Worm (Caenorhabditis elegans) whole organism, early embryonic: Measurements from ENCODE around the gene spp-13.
A peak's percentile ranks its signal among the peaks of the same experiment; 100 is the strongest.

ENCODE experiments used
- B0310.2 ChIP-seq: sonication (generic microtip); optimal IDR thresholded peaks from 2 replicates; lab custom pipeline; 2016; ENCODE audit warnings: mild to moderate bottlenecking, missing genetic modification characterization, missing compliant biosample characterization
- F13C5.2 ChIP-seq: sonication (generic microtip); optimal IDR thresholded peaks from 2 replicates; lab custom pipeline; 2017; ENCODE audit warnings: mild to moderate bottlenecking, missing genetic modification characterization, inconsistent platforms, missing compliant biosample characterization
- aly-1 ChIP-seq: sonication (generic microtip); optimal IDR thresholded peaks from 2 replicates; lab custom pipeline; 2016; ENCODE audit warnings: missing genetic modification characterization, missing compliant biosample characterization
- ama-1 ChIP-seq: fragments of 150-350 bp; optimal IDR thresholded peaks from 2 replicates; lab custom pipeline; 2014
- ceh-13 ChIP-seq: fragments of 200-800 bp; sonication (Bioruptor generic); optimal IDR thresholded peaks from 2 replicates; lab custom pipeline; 2018; ENCODE audit warnings: mild to moderate bottlenecking, missing genetic modification characterization, missing compliant biosample characterization
- ceh-36 ChIP-seq: sonication (generic microtip); optimal IDR thresholded peaks from 2 replicates; lab custom pipeline; 2016; ENCODE audit warnings: missing genetic modification characterization, inconsistent platforms, missing compliant biosample characterization
- ets-7 ChIP-seq: sonication (generic microtip); optimal IDR thresholded peaks from 2 replicates; lab custom pipeline; 2016; ENCODE audit warnings: missing genotype, missing genetic modification characterization, missing compliant biosample characterization
- flt-1 ChIP-seq: fragments of 200-800 bp; sonication (Bioruptor generic); IDR thresholded peaks from 2 replicates; pipeline ENCODE4 v1.3.6; 2022; ENCODE audit warnings: missing genetic modification characterization, missing compliant biosample characterization
- hmbx-1 ChIP-seq: sonication (generic microtip); optimal IDR thresholded peaks from 2 replicates; lab custom pipeline; 2016; ENCODE audit warnings: mild to moderate bottlenecking, missing genetic modification characterization, missing compliant biosample characterization
- hmg-4 ChIP-seq: fragments of 200-800 bp; sonication (Bioruptor generic); optimal IDR thresholded peaks from 2 replicates; lab custom pipeline; 2018; ENCODE audit warnings: mild to moderate bottlenecking, missing genetic modification characterization, missing compliant biosample characterization
- hnd-1 ChIP-seq: sonication (generic microtip); optimal IDR thresholded peaks from 2 replicates; lab custom pipeline; 2016; ENCODE audit warnings: missing genetic modification characterization, missing compliant biosample characterization
- pes-1 ChIP-seq: fragments of 200-800 bp; sonication (Bioruptor generic); IDR thresholded peaks from 2 replicates; pipeline ENCODE4 v1.3.6; 2022; ENCODE audit warnings: missing genetic modification reagents, missing genetic modification characterization, missing compliant biosample characterization
- scrt-1 ChIP-seq: fragments of 200-800 bp; sonication (Bioruptor generic); IDR thresholded peaks from 2 replicates; pipeline ENCODE4 v1.3.6; 2022; ENCODE audit warnings: missing genetic modification characterization, missing compliant biosample characterization
- sea-1 ChIP-seq: fragments of 200-800 bp; sonication (Bioruptor generic); conservative IDR thresholded peaks from 2 replicates; pipeline ENCODE4 v1.3.6; 2022; ENCODE audit warnings: missing genetic modification characterization, missing compliant biosample characterization
- tbx-11 ChIP-seq: fragments of 200-800 bp; sonication (Bioruptor generic); IDR thresholded peaks from 2 replicates; pipeline ENCODE4 v1.3.6; 2022; ENCODE audit warnings: missing genetic modification characterization, missing compliant biosample characterization
- tbx-37 ChIP-seq: fragments of 200-800 bp; sonication (Bioruptor generic); conservative IDR thresholded peaks from 2 replicates; pipeline ENCODE4 v1.3.6; 2022; ENCODE audit warnings: missing genetic modification reagents, missing genetic modification characterization, missing compliant biosample characterization
- tra-4 ChIP-seq: sonication (generic microtip); optimal IDR thresholded peaks from 2 replicates; lab custom pipeline; 2017; ENCODE audit warnings: missing genetic modification characterization, missing compliant biosample characterization

The spp-13 gene

DNA sequence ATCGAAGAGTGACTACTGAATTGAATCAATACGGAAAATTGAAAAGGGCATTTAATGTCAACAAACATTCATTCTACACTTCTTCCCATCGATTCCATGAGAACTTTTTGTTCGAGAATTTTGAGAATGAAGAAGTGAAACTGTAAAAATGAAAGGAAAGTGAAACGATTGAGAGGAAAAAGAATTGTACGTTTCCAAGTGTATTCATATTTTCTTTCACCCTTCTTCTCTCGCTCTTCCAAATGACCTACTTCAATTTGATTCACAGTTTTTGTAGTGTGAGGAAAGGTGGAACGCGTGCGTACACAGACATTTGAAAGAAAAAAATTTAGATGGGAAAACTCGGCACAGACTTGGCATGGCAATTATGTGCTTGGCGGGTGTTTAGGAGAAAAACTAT, 6.0 kb upstream of the spp-13 start:
- TF ChIP-seq tbx-11 (GFP tag; lab: Robert Waterston, UW) (no peak), tra-4 (tag; lab: Kevin White, UChicago) (no peak), tbx-37 (GFP tag; lab: Robert Waterston, UW) (no peak), B0310.2 (tag; lab: Kevin White, UChicago) (no peak)

DNA sequence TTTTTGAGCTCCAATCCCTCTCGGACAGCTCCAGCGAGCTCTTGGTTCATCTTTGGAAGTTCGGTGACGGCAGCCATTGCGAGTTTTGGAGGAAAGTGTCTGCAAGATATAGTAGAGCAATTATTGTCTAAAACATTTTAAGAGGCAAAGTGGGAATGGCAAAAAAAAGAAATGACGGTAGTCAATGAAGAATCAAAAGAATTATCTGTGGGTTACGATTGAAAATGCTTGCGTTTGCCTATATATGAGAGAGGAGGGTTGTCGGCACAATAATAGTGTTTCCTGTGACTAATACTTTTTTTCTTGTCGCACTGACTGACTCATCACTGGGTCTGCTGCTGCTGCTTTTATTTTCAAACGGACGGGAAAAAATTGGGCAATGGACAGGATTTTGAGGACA, 5.3 kb upstream of the spp-13 start, which contains the start of gene tth-1:
Gene tth-1, minus strand, starts transcription at position 101 of the 400 bp plus-strand sequence.
- no peak for TF ChIP-seq sea-1 (GFP tag; lab: Robert Waterston, UW)
- no peak for TF ChIP-seq aly-1 (tag; lab: Kevin White, UChicago)
- TF ChIP-seq tbx-11 (GFP tag; lab: Robert Waterston, UW): 0 out of 2 replicates have a peak, but pooled peaks have one; percentile 18
- no peak for TF ChIP-seq B0310.2 (tag; lab: Kevin White, UChicago)

DNA sequence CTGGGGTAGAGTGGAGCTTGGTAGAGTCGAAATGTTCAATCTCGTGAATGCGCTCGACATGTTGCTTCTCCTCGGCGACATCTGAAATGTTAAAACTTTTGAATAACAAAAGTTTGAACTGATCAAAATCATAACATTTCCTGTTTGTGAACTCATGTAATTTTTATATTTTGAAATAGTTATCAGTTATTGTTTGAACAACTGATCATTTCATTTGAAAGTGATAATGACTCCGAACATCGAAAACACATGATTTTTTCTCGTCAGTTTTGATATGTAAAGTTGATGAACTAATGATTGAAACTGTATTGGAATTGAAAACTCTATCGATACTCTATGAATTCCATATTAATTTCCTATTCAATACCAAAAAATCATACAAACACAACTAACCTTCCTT, 4.9 kb upstream of the spp-13 start:
- TF ChIP-seq tbx-37 (GFP tag; lab: Robert Waterston, UW) (no peak), pes-1 (no peak), tbx-11 (GFP tag; lab: Robert Waterston, UW) (no peak), sea-1 (GFP tag; lab: Robert Waterston, UW) (no peak), hmg-4 (GFP tag; lab: Kevin White, UChicago) (no peak), aly-1 (tag; lab: Kevin White, UChicago) (no peak), ceh-13 (GFP tag; lab: Kevin White, UChicago) (no peak), tra-4 (tag; lab: Kevin White, UChicago) (no peak), scrt-1 (GFP tag; lab: Robert Waterston, UW) (no peak), ama-1 (lab: Kevin White, UChicago) (no peak), B0310.2 (tag; lab: Kevin White, UChicago) (no peak), flt-1 (no peak), F13C5.2 (tag; lab: Kevin White, UChicago) (no peak), ets-7 (tag; lab: Kevin White, UChicago) (no peak)

DNA sequence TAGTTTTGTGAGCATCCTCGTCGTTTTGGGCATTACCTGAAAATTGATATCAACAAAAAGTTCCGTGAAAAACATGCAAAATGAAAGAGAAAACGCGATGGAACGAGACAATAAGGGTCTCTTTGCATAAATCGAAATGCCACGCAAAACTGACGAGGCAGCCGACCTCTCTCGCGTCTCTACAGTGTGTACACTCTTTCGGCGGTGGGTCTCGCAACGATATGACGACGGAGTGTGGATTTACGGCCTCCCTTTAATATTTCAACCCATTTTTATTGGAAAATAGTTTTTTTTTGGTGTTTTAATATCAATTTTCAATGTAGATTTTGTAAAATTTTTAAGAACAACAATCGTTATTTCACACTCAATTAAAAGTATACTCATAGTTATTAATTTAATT, 3.7 kb upstream of the spp-13 start, which contains the start of gene tag-123:
Gene tag-123, minus strand, starts transcription at position 36 of the 400 bp plus-strand sequence.
- TF ChIP-seq F13C5.2 (tag; lab: Kevin White, UChicago) (peak; percentile 42), scrt-1 (GFP tag; lab: Robert Waterston, UW) (0 out of 2 replicates have a peak, but pooled peaks have one; percentile 27), hmg-4 (GFP tag; lab: Kevin White, UChicago) (peak; percentile 41), tbx-11 (GFP tag; lab: Robert Waterston, UW) (no peak)

DNA sequence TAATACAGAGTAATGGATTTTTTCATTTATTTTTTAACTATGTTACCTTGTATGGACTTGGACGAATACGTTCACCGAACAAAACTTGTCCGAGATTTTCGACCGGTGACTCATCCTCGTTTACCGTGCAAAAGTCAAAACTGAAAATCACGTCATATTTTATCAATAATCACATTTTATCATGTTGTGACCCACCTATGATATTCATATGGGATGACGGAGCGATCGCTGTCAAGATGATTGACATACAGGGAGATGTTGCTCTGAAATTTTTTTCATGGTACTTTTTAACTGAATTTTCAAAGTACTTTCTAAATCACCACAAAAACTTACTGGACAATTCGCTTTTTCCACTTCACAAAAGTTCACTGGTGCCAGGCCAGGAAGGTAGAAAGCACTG, 3.3 kb upstream of the spp-13 start:
- TF ChIP-seq scrt-1 (GFP tag; lab: Robert Waterston, UW) (no peak), sea-1 (GFP tag; lab: Robert Waterston, UW) (no peak), hmbx-1 (tag; lab: Kevin White, UChicago) (no peak), hmg-4 (GFP tag; lab: Kevin White, UChicago) (no peak), ama-1 (lab: Kevin White, UChicago) (no peak), ets-7 (tag; lab: Kevin White, UChicago) (no peak), pes-1 (no peak)

DNA sequence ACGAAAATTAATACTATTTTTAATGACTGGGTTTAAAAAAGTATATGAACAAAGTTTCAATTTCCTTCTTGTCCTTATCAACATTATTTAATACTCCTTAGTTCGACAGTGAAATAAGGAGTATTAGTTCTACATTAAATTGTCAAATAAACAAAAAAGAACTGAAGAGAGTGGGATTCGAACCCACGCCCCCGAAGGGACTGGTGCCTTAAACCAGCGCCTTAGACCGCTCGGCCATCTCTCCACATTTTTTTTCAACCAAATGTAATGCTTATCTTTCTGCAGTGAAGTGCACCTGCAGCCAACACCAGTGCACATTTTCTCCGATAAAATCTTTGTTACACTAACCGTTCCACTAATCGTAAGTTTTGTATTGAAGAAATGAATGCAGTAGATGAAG, 928 bp upstream of the spp-13 start:
- TF ChIP-seq tbx-11 (GFP tag; lab: Robert Waterston, UW) (no peak), pes-1 (0 out of 2 replicates have a peak, but pooled peaks have one; percentile 21), flt-1 (no peak; the same call in 1 of the 2 replicates)

DNA sequence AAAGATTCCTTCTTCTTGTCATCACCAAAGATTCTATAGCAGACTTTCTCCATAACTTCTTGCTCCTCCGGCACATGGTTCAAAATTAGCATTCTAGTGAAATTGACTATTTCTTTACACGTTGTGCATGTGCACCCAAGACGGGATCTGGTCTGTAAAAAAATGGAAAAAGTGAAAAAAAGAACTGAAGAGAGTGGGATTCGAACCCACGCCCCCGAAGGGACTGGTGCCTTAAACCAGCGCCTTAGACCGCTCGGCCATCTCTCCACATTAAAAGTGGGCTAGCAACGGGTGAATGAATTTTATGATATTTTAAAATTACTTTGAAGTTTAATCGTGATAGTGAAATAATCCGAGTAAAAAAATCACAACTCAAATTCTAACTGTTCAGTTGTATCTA, 597 bp downstream of the spp-13 start:
- TF ChIP-seq ceh-13 (GFP tag; lab: Kevin White, UChicago) (no peak), ets-7 (tag; lab: Kevin White, UChicago) (no peak), B0310.2 (tag; lab: Kevin White, UChicago) (no peak), tra-4 (tag; lab: Kevin White, UChicago) (no peak), scrt-1 (GFP tag; lab: Robert Waterston, UW) (no peak), hmg-4 (GFP tag; lab: Kevin White, UChicago) (no peak), hmbx-1 (tag; lab: Kevin White, UChicago) (no peak), flt-1 (no peak), F13C5.2 (tag; lab: Kevin White, UChicago) (no peak), hnd-1 (tag; lab: Kevin White, UChicago) (no peak), ceh-36 (tag; lab: Kevin White, UChicago) (no peak), tbx-37 (GFP tag; lab: Robert Waterston, UW) (no peak), aly-1 (tag; lab: Kevin White, UChicago) (no peak), ama-1 (lab: Kevin White, UChicago) (no peak)

DNA sequence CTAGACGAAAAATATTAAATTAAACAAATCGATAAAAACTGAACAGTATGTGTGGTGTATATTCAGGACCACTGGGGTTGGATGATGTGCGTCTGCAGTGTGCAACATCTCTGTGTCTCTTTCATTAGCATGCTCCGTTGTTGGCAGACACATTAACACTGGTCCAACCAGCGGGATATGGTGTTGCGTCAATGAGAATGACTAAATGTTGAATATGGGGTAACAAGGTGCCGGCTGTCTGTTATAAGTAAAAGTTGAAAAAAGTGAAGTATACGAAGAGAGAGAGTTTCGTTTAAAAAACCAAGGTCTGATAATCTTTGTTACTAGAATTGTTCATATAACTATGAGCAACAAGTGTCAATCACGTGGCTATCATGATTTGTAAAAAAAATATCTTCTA, 1.5 kb downstream of the spp-13 start, which contains the start of gene ced-8:
Gene ced-8, minus strand, starts transcription at position 101 of the 400 bp plus-strand sequence.
- no peak for TF ChIP-seq tbx-11 (GFP tag; lab: Robert Waterston, UW)

DNA sequence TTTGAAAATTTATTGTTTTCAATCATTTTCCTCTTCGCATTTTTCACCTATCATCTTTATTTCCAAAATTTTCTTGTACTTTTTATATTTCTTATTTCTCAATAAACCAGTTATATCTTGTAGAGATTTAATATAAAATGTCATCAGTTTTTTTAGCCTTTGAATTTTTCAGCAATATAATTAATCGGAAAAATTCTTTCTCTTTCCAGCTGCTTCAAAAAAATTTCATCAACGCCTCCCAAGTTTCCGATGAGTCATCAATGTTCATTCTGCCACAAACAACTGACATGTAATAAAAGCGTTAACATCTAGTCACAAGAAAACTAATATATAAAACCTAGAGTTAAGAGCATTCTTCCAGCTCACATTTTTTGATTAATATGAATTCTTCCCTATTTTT, 5.2 kb downstream of the spp-13 start, which contains the start of gene F08F1.4:
Gene F08F1.4, plus strand, starts transcription at position 301 of the 400 bp plus-strand sequence.
- TF ChIP-seq sea-1 (GFP tag; lab: Robert Waterston, UW) (no peak), pes-1 (no peak), ceh-13 (GFP tag; lab: Kevin White, UChicago) (no peak), ceh-36 (tag; lab: Kevin White, UChicago) (no peak), hmbx-1 (tag; lab: Kevin White, UChicago) (no peak)
